Fruit fly (Drosophila melanogaster): ENCODE results near the gene crq.

- TF ChIP-seq usp (GFP tag; optimal IDR thresholded peaks at IDR 0.05) (no peak), pan (optimal IDR thresholded peaks at IDR 0.05) (no peak)
Observed at dm6 chr2L:426449-426848, 26.4 kb downstream of the crq start.
